Fruit fly (Drosophila melanogaster): ENCODE measurements around the gene Fadd.

DNA sequence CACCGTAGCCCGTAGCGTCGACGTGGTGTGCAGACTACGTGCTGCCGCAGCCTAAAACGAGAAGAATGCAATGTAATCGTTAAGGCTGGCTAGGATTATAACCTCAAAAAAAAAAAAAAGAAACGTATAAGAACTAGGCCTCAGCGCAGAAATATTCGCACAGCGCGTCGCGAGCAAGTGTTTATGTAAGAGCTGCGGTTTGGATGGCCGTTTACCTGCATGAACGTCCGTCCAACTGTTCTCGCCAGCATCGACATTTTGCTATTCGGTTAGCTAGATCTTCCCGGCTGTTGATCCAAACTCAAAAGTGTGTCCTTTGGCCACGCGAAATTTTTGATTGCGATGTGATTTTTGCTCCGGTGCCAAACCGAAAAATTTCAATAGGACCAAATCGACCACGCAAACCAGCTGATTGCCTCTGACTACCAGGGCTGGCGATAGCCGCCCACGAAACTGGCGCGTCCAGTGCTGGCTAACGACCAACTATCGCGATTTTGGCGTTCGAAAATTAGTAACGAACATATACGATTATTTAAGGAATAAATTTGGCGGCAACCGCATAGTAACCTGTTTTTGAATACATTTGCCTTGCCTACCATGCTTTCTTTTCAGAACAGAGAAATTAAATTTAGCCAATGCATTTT lies 15.4 kb upstream of the Fadd start, which contains the start of gene Idh3b:
- no peak for TF ChIP-seq CkIIα-i1 (GFP tag; IDR thresholded peaks at IDR 0.05)
- no peak for TF ChIP-seq da (GFP tag; optimal IDR thresholded peaks at IDR 0.05)
- TF ChIP-seq stwl (tag; optimal IDR thresholded peaks at IDR 0.05) = peak; percentile 86
- no peak for TF ChIP-seq Dbx (GFP tag; IDR thresholded peaks at IDR 0.05)
- TF ChIP-seq CG11456 (GFP tag; IDR thresholded peaks at IDR 0.05) = no peak
- TF ChIP-seq lola (GFP tag; optimal IDR thresholded peaks at IDR 0.05) = no peak
- no peak for TF ChIP-seq wek (GFP tag; optimal IDR thresholded peaks at IDR 0.05)
- peak; percentile 15 for TF ChIP-seq crc (GFP tag; optimal IDR thresholded peaks at IDR 0.05)
- peak; percentile 49 for TF ChIP-seq kni (GFP tag; optimal IDR thresholded peaks at IDR 0.05)
- peak; percentile 76 for TF ChIP-seq mam (GFP tag; optimal IDR thresholded peaks at IDR 0.05)

All from whole organism, embryonic.